Worm (Caenorhabditis elegans): ENCODE measurements around the gene cdk-1.

The cdk-1 gene

ce11 chrIII:9714731-9715130, 32.5 kb upstream of the cdk-1 start:
- TF ChIP-seq him-1 (tag; optimal IDR thresholded peaks at IDR 0.05) (no peak), W03F9.2 (tag; optimal IDR thresholded peaks at IDR 0.05) (no peak), dao-5 (tag; optimal IDR thresholded peaks at IDR 0.05) (no peak)

- TF ChIP-seq W03F9.2 (tag; optimal IDR thresholded peaks at IDR 0.05) = peak; percentile 32
- no peak for TF ChIP-seq him-1 (tag; optimal IDR thresholded peaks at IDR 0.05)
- TF ChIP-seq dao-5 (tag; optimal IDR thresholded peaks at IDR 0.05) = peak; percentile 32
These were observed 30.0 kb upstream of the cdk-1 start for ce11 chrIII:9717243-9717642.

- TF ChIP-seq W03F9.2 (tag; optimal IDR thresholded peaks at IDR 0.05) (no peak), dao-5 (tag; optimal IDR thresholded peaks at IDR 0.05) (no peak), him-1 (tag; optimal IDR thresholded peaks at IDR 0.05) (no peak)
These were observed 27.1 kb upstream of the cdk-1 start, which contains the start of gene ncx-7 for ce11 chrIII:9720191-9720590. ncx-7 (minus strand) TSS chrIII:9720291.

- TF ChIP-seq dao-5 (tag; optimal IDR thresholded peaks at IDR 0.05) = no peak
- no peak for TF ChIP-seq him-1 (tag; optimal IDR thresholded peaks at IDR 0.05)
- TF ChIP-seq W03F9.2 (tag; optimal IDR thresholded peaks at IDR 0.05) = no peak
These were observed 25.3 kb upstream of the cdk-1 start for ce11 chrIII:9721991-9722390.

- TF ChIP-seq him-1 (tag; optimal IDR thresholded peaks at IDR 0.05) (no peak), W03F9.2 (tag; optimal IDR thresholded peaks at IDR 0.05) (no peak), dao-5 (tag; optimal IDR thresholded peaks at IDR 0.05) (no peak)
These were observed 22.2 kb upstream of the cdk-1 start, which contains the start of gene clec-162 for ce11 chrIII:9725114-9725513. clec-162 (minus strand) TSS chrIII:9725214.

ce11 chrIII:9727439-9727838, 19.8 kb upstream of the cdk-1 start, which contains the start of gene C07A9.12:
C07A9.12 (minus strand) TSS chrIII:9727539.
- no peak for TF ChIP-seq W03F9.2 (tag; optimal IDR thresholded peaks at IDR 0.05)
- no peak for TF ChIP-seq him-1 (tag; optimal IDR thresholded peaks at IDR 0.05)
- TF ChIP-seq dao-5 (tag; optimal IDR thresholded peaks at IDR 0.05) = no peak

ce11 chrIII:9730407-9730806, 16.9 kb upstream of the cdk-1 start:
- TF ChIP-seq dao-5 (tag; optimal IDR thresholded peaks at IDR 0.05) (no peak), W03F9.2 (tag; optimal IDR thresholded peaks at IDR 0.05) (no peak), him-1 (tag; optimal IDR thresholded peaks at IDR 0.05) (no peak)

- no peak for TF ChIP-seq dao-5 (tag; optimal IDR thresholded peaks at IDR 0.05)
- TF ChIP-seq him-1 (tag; optimal IDR thresholded peaks at IDR 0.05) = no peak
- no peak for TF ChIP-seq W03F9.2 (tag; optimal IDR thresholded peaks at IDR 0.05)
These were observed 15.9 kb upstream of the cdk-1 start for ce11 chrIII:9731313-9731912.

ce11 chrIII:9733333-9733732, 13.9 kb upstream of the cdk-1 start:
- TF ChIP-seq W03F9.2 (tag; optimal IDR thresholded peaks at IDR 0.05) (no peak), dao-5 (tag; optimal IDR thresholded peaks at IDR 0.05) (no peak), him-1 (tag; optimal IDR thresholded peaks at IDR 0.05) (no peak)

- TF ChIP-seq dao-5 (tag; optimal IDR thresholded peaks at IDR 0.05) (no peak), him-1 (tag; optimal IDR thresholded peaks at IDR 0.05) (no peak), W03F9.2 (tag; optimal IDR thresholded peaks at IDR 0.05) (no peak)
These were observed 13.2 kb upstream of the cdk-1 start for ce11 chrIII:9734030-9734429.

ce11 chrIII:9735857-9736256, 11.4 kb upstream of the cdk-1 start, which contains the start of gene dao-6:
dao-6 (minus strand) TSS chrIII:9736201.
- TF ChIP-seq dao-5 (tag; optimal IDR thresholded peaks at IDR 0.05) (no peak), him-1 (tag; optimal IDR thresholded peaks at IDR 0.05) (no peak), W03F9.2 (tag; optimal IDR thresholded peaks at IDR 0.05) (no peak)

- TF ChIP-seq dao-5 (tag; optimal IDR thresholded peaks at IDR 0.05) (no peak), him-1 (tag; optimal IDR thresholded peaks at IDR 0.05) (no peak), W03F9.2 (tag; optimal IDR thresholded peaks at IDR 0.05) (no peak)
These were observed 8.3 kb upstream of the cdk-1 start, which contains the start of gene hlh-4 for ce11 chrIII:9738954-9739353. hlh-4 (minus strand) TSS chrIII:9739054.

ce11 chrIII:9740663-9741062, 6.6 kb upstream of the cdk-1 start:
- TF ChIP-seq dao-5 (tag; optimal IDR thresholded peaks at IDR 0.05) (no peak), him-1 (tag; optimal IDR thresholded peaks at IDR 0.05) (no peak), W03F9.2 (tag; optimal IDR thresholded peaks at IDR 0.05) (no peak)

- no peak for TF ChIP-seq W03F9.2 (tag; optimal IDR thresholded peaks at IDR 0.05)
- TF ChIP-seq him-1 (tag; optimal IDR thresholded peaks at IDR 0.05) = no peak
- TF ChIP-seq dao-5 (tag; optimal IDR thresholded peaks at IDR 0.05) = no peak
These were observed 5.3 kb upstream of the cdk-1 start for ce11 chrIII:9741985-9742384.

- TF ChIP-seq W03F9.2 (tag; optimal IDR thresholded peaks at IDR 0.05) (no peak), dao-5 (tag; optimal IDR thresholded peaks at IDR 0.05) (no peak)
These were observed 4.0 kb upstream of the cdk-1 start, which contains the start of gene T05G5.1 for ce11 chrIII:9743239-9743638. T05G5.1 (minus strand) TSS chrIII:9743339.
